Fruit fly (Drosophila melanogaster) whole organism, prepupa: ENCODE results near the gene chas.

Source experiments
- Blimp-1 ChIP-seq: fragments of 200-800 bp; sonication (Bioruptor generic); optimal IDR thresholded peaks from 3 replicates; lab custom pipeline; 2017; ENCODE audit warnings: missing biosample characterization, missing genetic modification characterization, mild to moderate bottlenecking, moderate library complexity, missing genetic modification reagents
- CG10631 ChIP-seq: fragments of 200-800 bp; sonication (Bioruptor generic); optimal IDR thresholded peaks from 2 replicates; lab custom pipeline; 2016; ENCODE audit warnings: missing biosample characterization, missing genetic modification characterization
- CG11294 ChIP-seq: fragments of 200-800 bp; sonication (Bioruptor generic); IDR thresholded peaks from 2 replicates; pipeline ENCODE4 v1.3.6; 2022; ENCODE audit warnings: missing biosample characterization, missing genetic modification characterization
- CG15336 ChIP-seq: fragments of 200-800 bp; sonication (Bioruptor generic); IDR thresholded peaks from 2 replicates; pipeline ENCODE4 v1.3.6; 2022; ENCODE audit warnings: missing biosample characterization, missing genetic modification characterization
- CG16779 ChIP-seq: fragments of 200-800 bp; sonication (Bioruptor generic); optimal IDR thresholded peaks from 3 replicates; lab custom pipeline; 2017; ENCODE audit warnings: missing biosample characterization, mild to moderate bottlenecking, missing genetic modification characterization
- CG3032 ChIP-seq: fragments of 200-800 bp; optimal IDR thresholded peaks from 2 replicates; lab custom pipeline; 2019; ENCODE audit warnings: missing biosample characterization, mild to moderate bottlenecking, missing genetic modification characterization, moderate library complexity
- CG31627 ChIP-seq: fragments of 200-800 bp; sonication (Bioruptor generic); optimal IDR thresholded peaks from 3 replicates; lab custom pipeline; 2016; ENCODE audit warnings: missing biosample characterization, missing genetic modification characterization
- CG32006 ChIP-seq: fragments of 200-800 bp; sonication (Bioruptor generic); optimal IDR thresholded peaks from 3 replicates; lab custom pipeline; 2017; ENCODE audit warnings: missing biosample characterization, mild to moderate bottlenecking, missing genetic modification characterization
- CG3919 ChIP-seq: fragments of 200-800 bp; sonication (Bioruptor generic); optimal IDR thresholded peaks from 3 replicates; lab custom pipeline; 2016; ENCODE audit warnings: missing biosample characterization, missing genetic modification characterization
- CG4318 ChIP-seq: fragments of 200-800 bp; sonication (Bioruptor generic); optimal IDR thresholded peaks from 3 replicates; lab custom pipeline; 2017; ENCODE audit warnings: missing biosample characterization, mild to moderate bottlenecking, missing genetic modification characterization
- CG6163 ChIP-seq: fragments of 200-800 bp; sonication (Bioruptor generic); IDR thresholded peaks from 3 replicates; pipeline ENCODE4 v1.3.6; 2022; ENCODE audit warnings: missing biosample characterization, missing genetic modification characterization
- CG6276 ChIP-seq: fragments of 200-800 bp; sonication (Bioruptor generic); optimal IDR thresholded peaks from 2 replicates; lab custom pipeline; 2017; ENCODE audit warnings: missing biosample characterization, mild to moderate bottlenecking, missing genetic modification characterization
- CG6792 ChIP-seq: fragments of 200-800 bp; sonication (Bioruptor generic); optimal IDR thresholded peaks from 3 replicates; lab custom pipeline; 2016; ENCODE audit warnings: missing biosample characterization, missing genetic modification characterization
- CG6854 ChIP-seq: fragments of 200-800 bp; sonication (Bioruptor generic); optimal IDR thresholded peaks from 2 replicates; lab custom pipeline; 2017; ENCODE audit warnings: missing biosample characterization, mild to moderate bottlenecking, missing genetic modification characterization
- CG8119 ChIP-seq: fragments of 200-800 bp; sonication (Bioruptor generic); IDR thresholded peaks from 3 replicates; pipeline ENCODE4 v1.3.6; 2022; ENCODE audit warnings: missing biosample characterization, missing genetic modification characterization
- CG8632 ChIP-seq: fragments of 200-800 bp; sonication (Bioruptor generic); optimal IDR thresholded peaks from 3 replicates; lab custom pipeline; 2016; ENCODE audit warnings: missing biosample characterization, missing genetic modification characterization
- CG9139 ChIP-seq: fragments of 200-800 bp; sonication (Bioruptor generic); optimal IDR thresholded peaks from 3 replicates; lab custom pipeline; 2017; ENCODE audit warnings: missing biosample characterization, mild to moderate bottlenecking, missing genetic modification characterization
- Eip75B ChIP-seq: fragments of 200-800 bp; sonication (Bioruptor generic); optimal IDR thresholded peaks from 3 replicates; lab custom pipeline; 2016; ENCODE audit warnings: missing biosample characterization, missing genetic modification characterization
- Eip78C ChIP-seq: fragments of 200-800 bp; sonication (Bioruptor generic); peaks from one replicate; lab custom pipeline; 2016; ENCODE audit warnings: missing biosample characterization, missing genetic modification characterization
- Eip93F ChIP-seq: fragments of 200-800 bp; sonication (Bioruptor generic); optimal IDR thresholded peaks from 2 replicates; lab custom pipeline; 2016; ENCODE audit warnings: missing biosample characterization, mild to moderate bottlenecking, missing genetic modification characterization
- Ets21C ChIP-seq: fragments of 200-800 bp; sonication (Bioruptor generic); optimal IDR thresholded peaks from 3 replicates; lab custom pipeline; 2016; ENCODE audit warnings: missing biosample characterization, missing genetic modification characterization
- Ets96B ChIP-seq: fragments of 200-800 bp; optimal IDR thresholded peaks from 2 replicates; lab custom pipeline; 2019; ENCODE audit warnings: missing biosample characterization, mild to moderate bottlenecking, missing genetic modification characterization, moderate library complexity
- Hr38 ChIP-seq: sonication (Bioruptor generic); optimal IDR thresholded peaks from 2 replicates; lab custom pipeline; 2016; ENCODE audit warnings: missing biosample characterization, missing genetic modification characterization
- Hr4 ChIP-seq: fragments of 200-800 bp; sonication (Bioruptor generic); optimal IDR thresholded peaks from 3 replicates; lab custom pipeline; 2016; ENCODE audit warnings: missing biosample characterization, missing genetic modification characterization
- Lpt ChIP-seq: fragments of 200-800 bp; sonication (Bioruptor generic); optimal IDR thresholded peaks from 3 replicates; lab custom pipeline; 2016; ENCODE audit warnings: missing biosample characterization, missing genetic modification characterization
- Met ChIP-seq: fragments of 200-800 bp; sonication (Bioruptor generic); optimal IDR thresholded peaks from 3 replicates; lab custom pipeline; 2016; ENCODE audit warnings: missing biosample characterization, missing genetic modification characterization
- Sox102F ChIP-seq: fragments of 200-800 bp; sonication (Bioruptor generic); optimal IDR thresholded peaks from 2 replicates; lab custom pipeline; 2016; ENCODE audit warnings: missing biosample characterization, mild to moderate bottlenecking, missing genetic modification characterization
- Sox15 ChIP-seq: fragments of 200-800 bp; sonication (Bioruptor generic); optimal IDR thresholded peaks from 3 replicates; lab custom pipeline; 2016; ENCODE audit warnings: missing biosample characterization, missing genetic modification characterization
- achi ChIP-seq: fragments of 200-800 bp; sonication (Bioruptor generic); optimal IDR thresholded peaks from 3 replicates; lab custom pipeline; 2016; ENCODE audit warnings: missing biosample characterization, missing genetic modification characterization
- acj6 ChIP-seq: fragments of 200-800 bp; sonication (Bioruptor generic); optimal IDR thresholded peaks from 3 replicates; lab custom pipeline; 2016; ENCODE audit warnings: missing biosample characterization, missing genetic modification characterization
- dac ChIP-seq: fragments of 200-800 bp; sonication (Bioruptor generic); optimal IDR thresholded peaks from 2 replicates; lab custom pipeline; 2017; ENCODE audit warnings: missing biosample characterization, mild to moderate bottlenecking, missing genetic modification characterization
- eg ChIP-seq: fragments of 200-800 bp; sonication (Bioruptor generic); IDR thresholded peaks from 3 replicates; pipeline ENCODE4 v1.3.6; 2022; ENCODE audit warnings: missing biosample characterization, missing genetic modification characterization
- esn ChIP-seq: fragments of 200-800 bp; sonication (Bioruptor generic); optimal IDR thresholded peaks from 2 replicates; lab custom pipeline; 2016; ENCODE audit warnings: missing biosample characterization, mild to moderate bottlenecking, missing genetic modification characterization, moderate library complexity
- fd59A ChIP-seq: fragments of 200-800 bp; sonication (Bioruptor generic); optimal IDR thresholded peaks from 2 replicates; lab custom pipeline; 2017; ENCODE audit warnings: missing biosample characterization, mild to moderate bottlenecking, missing genetic modification characterization, missing genetic modification reagents
- fd85E ChIP-seq: fragments of 200-800 bp; sonication (Bioruptor generic); optimal IDR thresholded peaks from 3 replicates; lab custom pipeline; 2016; ENCODE audit warnings: missing biosample characterization, missing genetic modification characterization
- fkh ChIP-seq: fragments of 200-800 bp; sonication (Bioruptor generic); optimal IDR thresholded peaks from 3 replicates; lab custom pipeline; 2017; ENCODE audit warnings: missing biosample characterization, mild to moderate bottlenecking, missing genetic modification characterization, moderate library complexity
- lz ChIP-seq: fragments of 200-800 bp; sonication (Bioruptor generic); optimal IDR thresholded peaks from 3 replicates; lab custom pipeline; 2016; ENCODE audit warnings: missing biosample characterization, missing genetic modification characterization
- net ChIP-seq: fragments of 200-800 bp; sonication (Bioruptor generic); optimal IDR thresholded peaks from 3 replicates; lab custom pipeline; 2016; ENCODE audit warnings: missing biosample characterization, missing genetic modification characterization
- pdm3 ChIP-seq: fragments of 200-800 bp; sonication (Bioruptor generic); optimal IDR thresholded peaks from 3 replicates; lab custom pipeline; 2016; ENCODE audit warnings: missing biosample characterization, missing genetic modification characterization
- spab ChIP-seq: fragments of 200-800 bp; sonication (Bioruptor generic); optimal IDR thresholded peaks from 2 replicates; lab custom pipeline; 2017; ENCODE audit warnings: missing biosample characterization, mild to moderate bottlenecking, missing genetic modification characterization, missing genetic modification reagents
- ss ChIP-seq, 2 experiments: fragments of 200-800 bp; sonication (Bioruptor generic); optimal IDR thresholded peaks; 2 replicates in 1 of 2; 3 replicates in 1 of 2; lab custom pipeline; 2017 to 2018; ENCODE audit warnings: mild to moderate bottlenecking in 2 of 2, missing biosample characterization in 2 of 2, missing genetic modification characterization in 2 of 2, moderate library complexity in 1 of 2
- topi ChIP-seq: fragments of 200-800 bp; sonication (Bioruptor generic); optimal IDR thresholded peaks from 3 replicates; lab custom pipeline; 2016; ENCODE audit warnings: missing biosample characterization, missing genetic modification characterization
- vri ChIP-seq: fragments of 200-800 bp; sonication (Bioruptor generic); optimal IDR thresholded peaks from 3 replicates; lab custom pipeline; 2016; ENCODE audit warnings: missing biosample characterization, mild to moderate bottlenecking, missing genetic modification characterization

Gene chas

dm6 chrX:17718423-17718822 is 19.9 kb upstream of the chas start (continued):
- no peak for TF ChIP-seq CG16779 (tag; lab: Kevin White, UChicago)
- no peak for TF ChIP-seq Eip75B
- peak; percentile 22 for TF ChIP-seq pdm3 (GFP tag; lab: Kevin White, UChicago)
- no peak for TF ChIP-seq Blimp-1 (GFP tag; lab: Kevin White, UChicago)
- TF ChIP-seq topi (GFP tag; lab: Kevin White, UChicago): no peak
- no peak for TF ChIP-seq fkh (GFP tag; lab: Kevin White, UChicago)
- TF ChIP-seq achi (GFP tag; lab: Kevin White, UChicago): peak; percentile 24

dm6 chrX:17716814-17717565 is 18.5 kb upstream of the chas start:
- TF ChIP-seq CG10631 (GFP tag; lab: Kevin White, UChicago) (no peak), CG32006 (GFP tag; lab: Kevin White, UChicago) (peak; percentile 25), Eip78C (GFP tag; lab: Kevin White, UChicago) (peak; percentile 41), CG15336 (peak; percentile 38; the same call in 1 of the 2 replicates)

DNA sequence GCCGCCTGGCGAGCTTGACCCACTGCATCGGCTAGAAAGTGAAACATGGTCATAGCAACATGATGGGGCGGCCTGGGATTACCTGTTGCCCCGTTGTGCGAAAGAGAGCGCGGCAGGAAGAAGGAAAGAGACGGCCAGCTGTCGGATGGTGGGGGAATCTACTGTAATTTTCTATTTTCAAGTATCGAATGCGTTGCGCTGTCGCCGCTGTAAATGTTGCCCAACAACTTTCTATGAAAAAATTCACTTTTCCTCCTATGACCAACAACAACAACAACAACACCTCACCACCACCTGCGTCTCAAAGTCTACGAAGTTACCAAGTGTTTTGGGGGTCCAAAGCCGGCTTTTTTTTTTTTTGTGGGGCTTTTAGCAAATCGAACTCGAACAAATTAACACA is 16.4 kb upstream of the chas start:
- TF ChIP-seq esn (GFP tag; lab: Kevin White, UChicago) (no peak), Hr4 (GFP tag; lab: Kevin White, UChicago) (no peak), Lpt (GFP tag; lab: Kevin White, UChicago) (peak; percentile 10), fd85E (GFP tag; lab: Kevin White, UChicago) (no peak), CG9139 (GFP tag; lab: Kevin White, UChicago) (no peak), CG6854 (GFP tag; lab: Kevin White, UChicago) (no peak), fd59A (GFP tag; lab: Kevin White, UChicago) (no peak), CG15336 (no peak), CG3919 (GFP tag; lab: Kevin White, UChicago) (no peak), lz (GFP tag; lab: Kevin White, UChicago) (no peak), net (GFP tag; lab: Kevin White, UChicago) (no peak), Hr38 (GFP tag; lab: Kevin White, UChicago) (no peak), topi (GFP tag; lab: Kevin White, UChicago) (no peak), CG10631 (GFP tag; lab: Kevin White, UChicago) (no peak), CG6276 (GFP tag; lab: Kevin White, UChicago) (peak; percentile 27), Eip78C (GFP tag; lab: Kevin White, UChicago) (peak; percentile 1), dac (GFP tag; lab: Kevin White, UChicago) (no peak), CG6163 (no peak)

- TF ChIP-seq dac (GFP tag; lab: Kevin White, UChicago): peak; percentile 47
- peak; percentile 73 for TF ChIP-seq CG32006 (GFP tag; lab: Kevin White, UChicago)
- no peak for TF ChIP-seq Sox15 (GFP tag; lab: Kevin White, UChicago)
- TF ChIP-seq Eip93F (GFP tag; lab: Kevin White, UChicago): no peak
- TF ChIP-seq Ets21C: peak; percentile 36
- TF ChIP-seq eg (GFP tag; lab: Robert Waterston, UW): peak; percentile 86
- TF ChIP-seq ss (GFP tag; optimal IDR thresholded peaks at IDR 0.05; lab: Kevin White, UChicago): no peak
- TF ChIP-seq acj6 (GFP tag; lab: Kevin White, UChicago): peak; percentile 27
- TF ChIP-seq Ets96B: no peak
- peak; percentile 69 for TF ChIP-seq CG11294 (GFP tag; lab: Robert Waterston, UW)
- TF ChIP-seq CG8119 (GFP tag; lab: Robert Waterston, UW): peak; percentile 69
- TF ChIP-seq fd59A (GFP tag; lab: Kevin White, UChicago): no peak
- TF ChIP-seq CG6276 (GFP tag; lab: Kevin White, UChicago): peak; percentile 41
- TF ChIP-seq CG6792: peak; percentile 24
- no peak for TF ChIP-seq Sox102F (GFP tag; lab: Kevin White, UChicago)
- TF ChIP-seq CG3919 (GFP tag; lab: Kevin White, UChicago): peak; percentile 18
- no peak for TF ChIP-seq fd85E (GFP tag; lab: Kevin White, UChicago)
- TF ChIP-seq CG3032: no peak
- TF ChIP-seq CG4318 (GFP tag; lab: Kevin White, UChicago): peak; percentile 30
- peak; percentile 51 for TF ChIP-seq CG31627
- TF ChIP-seq fkh (GFP tag; lab: Kevin White, UChicago): no peak
- peak; percentile 70 for TF ChIP-seq Hr4 (GFP tag; lab: Kevin White, UChicago)
- no peak for TF ChIP-seq spab (GFP tag; lab: Kevin White, UChicago)
- no peak for TF ChIP-seq CG8632 (GFP tag; lab: Kevin White, UChicago)
- TF ChIP-seq vri (GFP tag; lab: Kevin White, UChicago): no peak
- peak; percentile 43 for TF ChIP-seq achi (GFP tag; lab: Kevin White, UChicago)
- TF ChIP-seq CG9139 (GFP tag; lab: Kevin White, UChicago): no peak
- peak; percentile 54 for TF ChIP-seq Met (GFP tag; lab: Kevin White, UChicago)
These were observed 15.2 kb upstream of the chas start for dm6 chrX:17713740-17714135.
